Fruit fly (Drosophila melanogaster): Measurements from ENCODE around the gene Kul.

Kul gene

dm6 chr3R:29716782-29717317 lies 8.8 kb upstream of the Kul start, which contains the start of gene Obp99b (continued):
- TF ChIP-seq luna (GFP tag; optimal IDR thresholded peaks at IDR 0.05) = no peak
- TF ChIP-seq CG4820 (GFP tag; optimal IDR thresholded peaks at IDR 0.05) = peak; percentile 76
- no peak for TF ChIP-seq CG6272 (GFP tag; IDR thresholded peaks at IDR 0.05)
- peak; percentile 46 for TF ChIP-seq CG10654 (GFP tag; optimal IDR thresholded peaks at IDR 0.05)
- TF ChIP-seq ab (GFP tag; optimal IDR thresholded peaks at IDR 0.05) = no peak
- peak; percentile 83 for TF ChIP-seq CG1024 (GFP tag; IDR thresholded peaks at IDR 0.05)
- TF ChIP-seq CG12219 (GFP tag; optimal IDR thresholded peaks at IDR 0.05) = peak; percentile 90
- peak; percentile 83 for TF ChIP-seq CG30431 (GFP tag; optimal IDR thresholded peaks at IDR 0.05)
- TF ChIP-seq Max (GFP tag; optimal IDR thresholded peaks at IDR 0.05) = peak; percentile 39
- no peak for TF ChIP-seq cad (GFP tag; optimal IDR thresholded peaks at IDR 0.05)
- peak; percentile 71 for TF ChIP-seq CG10366 (GFP tag; IDR thresholded peaks at IDR 0.05)
- TF ChIP-seq gro (GFP tag; optimal IDR thresholded peaks at IDR 0.05) = no peak
- no peak for TF ChIP-seq sug (tag; optimal IDR thresholded peaks at IDR 0.05)
- no peak for TF ChIP-seq BEAF-32 (GFP tag; optimal IDR thresholded peaks at IDR 0.05)
- TF ChIP-seq CG9215 (GFP tag; IDR thresholded peaks at IDR 0.05) = peak; percentile 49
- no peak for TF ChIP-seq Opbp (GFP tag; IDR thresholded peaks at IDR 0.05; ENCODE audit: partially characterized antibody)
- TF ChIP-seq exex (tag; optimal IDR thresholded peaks at IDR 0.05) = no peak
- TF ChIP-seq CG10321 (GFP tag; IDR thresholded peaks at IDR 0.05) = no peak
- TF ChIP-seq Rfx (GFP tag; IDR thresholded peaks at IDR 0.05) = peak; percentile 91
- no peak for TF ChIP-seq pita (GFP tag; optimal IDR thresholded peaks at IDR 0.05)
- peak; percentile 87 for TF ChIP-seq HHEX (GFP tag; optimal IDR thresholded peaks at IDR 0.05)
- TF ChIP-seq E2f1 (GFP tag; IDR thresholded peaks at IDR 0.05) = peak; percentile 71
- peak; percentile 70 for TF ChIP-seq CG17568 (GFP tag; optimal IDR thresholded peaks at IDR 0.05)
- TF ChIP-seq CG2875 (GFP tag; optimal IDR thresholded peaks at IDR 0.05) = peak; percentile 90
- peak; percentile 76 for TF ChIP-seq jing (GFP tag; optimal IDR thresholded peaks at IDR 0.05)
- TF ChIP-seq br (optimal IDR thresholded peaks at IDR 0.05) = no peak
- no peak for TF ChIP-seq cg (GFP tag; optimal IDR thresholded peaks at IDR 0.05)
- peak; percentile 85 for TF ChIP-seq sqz (GFP tag; optimal IDR thresholded peaks at IDR 0.05)
- TF ChIP-seq dysf (GFP tag; IDR thresholded peaks at IDR 0.05) = peak; percentile 80
- TF ChIP-seq CG1602 (GFP tag; optimal IDR thresholded peaks at IDR 0.05) = peak; percentile 50
- TF ChIP-seq chm (GFP tag; IDR thresholded peaks at IDR 0.05) = peak; percentile 87
- peak; percentile 89 for TF ChIP-seq vvl (GFP tag; IDR thresholded peaks at IDR 0.05)
- peak; percentile 48; the same call in 2 of the 3 replicates for TF ChIP-seq croc (GFP tag; conservative IDR thresholded peaks at IDR 0.05)
- peak; percentile 70 for TF ChIP-seq dm (GFP tag; optimal IDR thresholded peaks at IDR 0.05)
- no peak for TF ChIP-seq amos (GFP tag; IDR thresholded peaks at IDR 0.05; ENCODE audit: partially characterized antibody)
- peak; percentile 68 for TF ChIP-seq pum (GFP tag; optimal IDR thresholded peaks at IDR 0.05)
- peak; percentile 83 for TF ChIP-seq CG8359 (GFP tag; optimal IDR thresholded peaks at IDR 0.05; ENCODE audit: borderline replicate concordance)
- TF ChIP-seq lbe (GFP tag; optimal IDR thresholded peaks at IDR 0.05) = no peak
- TF ChIP-seq gfzf (GFP tag; optimal IDR thresholded peaks at IDR 0.05) = no peak
- TF ChIP-seq Oaz (GFP tag; IDR thresholded peaks at IDR 0.05) = peak; percentile 59
- peak; percentile 70 for TF ChIP-seq CG6765 (GFP tag; optimal IDR thresholded peaks at IDR 0.05)
- no peak for TF ChIP-seq Hand (GFP tag; optimal IDR thresholded peaks at IDR 0.05)
- peak; percentile 71 for TF ChIP-seq CG13424 (tag; optimal IDR thresholded peaks at IDR 0.05)
- peak; percentile 85 for TF ChIP-seq CG17186 (GFP tag; optimal IDR thresholded peaks at IDR 0.05)
- no peak for TF ChIP-seq eve (GFP tag; optimal IDR thresholded peaks at IDR 0.05)
- TF ChIP-seq CG1529 (GFP tag; optimal IDR thresholded peaks at IDR 0.05) = peak; percentile 83
- TF ChIP-seq CG14710 (tag; optimal IDR thresholded peaks at IDR 0.05) = peak; percentile 42
- peak; percentile 73 for TF ChIP-seq Jarid2 (GFP tag; optimal IDR thresholded peaks at IDR 0.05)
- TF ChIP-seq CG4360 (GFP tag; IDR thresholded peaks at IDR 0.05) = no peak
- peak; percentile 80 for TF ChIP-seq HLH3B (GFP tag; IDR thresholded peaks at IDR 0.05)
- TF ChIP-seq caup (GFP tag; optimal IDR thresholded peaks at IDR 0.05; ENCODE audit: severe bottlenecking) = peak; percentile 85

Data from whole organism, embryonic.